Worm (Caenorhabditis elegans) whole organism, L3 larva: ENCODE measurements around the gene F09F9.3.

Experiments
- ceh-28 ChIP-seq: fragments of 150-350 bp; optimal IDR thresholded peaks from 2 replicates; lab custom pipeline; 2014; ENCODE audit warnings: missing biosample characterization, missing genetic modification reagents, missing genetic modification characterization
- elt-1 ChIP-seq: fragments of 150-350 bp; optimal IDR thresholded peaks from 2 replicates; lab custom pipeline; 2014; ENCODE audit warnings: missing biosample characterization, missing genetic modification characterization
- fkh-10 ChIP-seq: sonication (generic microtip); optimal IDR thresholded peaks from 2 replicates; lab custom pipeline; 2017; ENCODE audit warnings: missing biosample characterization, missing genetic modification reagents, missing genetic modification characterization
- fos-1 ChIP-seq: fragments of 150-350 bp; optimal IDR thresholded peaks from 2 replicates; lab custom pipeline; 2014; ENCODE audit warnings: missing biosample characterization, missing genetic modification characterization
- mdl-1 ChIP-seq: fragments of 150-350 bp; optimal IDR thresholded peaks from 2 replicates; lab custom pipeline; 2014; ENCODE audit warnings: missing biosample characterization, missing genetic modification characterization
- pha-4 ChIP-seq: fragments of 150-350 bp; optimal IDR thresholded peaks from 2 replicates; lab custom pipeline; 2014; ENCODE audit warnings: missing biosample characterization, missing genetic modification reagents, missing genetic modification characterization
- unc-39 ChIP-seq: sonication (generic microtip); optimal IDR thresholded peaks from 4 replicates; lab custom pipeline; 2017; ENCODE audit warnings: missing biosample characterization, missing genetic modification characterization

- TF ChIP-seq fos-1 (tag; lab: Kevin White, UChicago) (no peak), unc-39 (tag; lab: Kevin White, UChicago) (no peak), pha-4 (tag; lab: Kevin White, UChicago) (no peak), mdl-1 (tag; lab: Kevin White, UChicago) (no peak), elt-1 (tag; lab: Kevin White, UChicago) (no peak), ceh-28 (no peak), fkh-10 (no peak)
Measured at ce11 chrX:4142648-4143259, 21.9 kb upstream of the F09F9.3 start.
